Worm (Caenorhabditis elegans) whole organism, L3 larva: ENCODE measurements around the gene C07A12.2.
A peak's percentile ranks its signal among the peaks of the same experiment; 100 is the strongest.

Source experiments
- ZK546.5 ChIP-seq: sonication (generic microtip); optimal IDR thresholded peaks from 2 replicates; lab custom pipeline; 2017; ENCODE audit warnings: missing biosample characterization, missing genetic modification characterization
- aly-2 ChIP-seq: fragments of 150-350 bp; optimal IDR thresholded peaks from 2 replicates; lab custom pipeline; 2014; ENCODE audit warnings: missing biosample characterization, missing genetic modification characterization
- ceh-28 ChIP-seq: fragments of 150-350 bp; optimal IDR thresholded peaks from 2 replicates; lab custom pipeline; 2014; ENCODE audit warnings: missing biosample characterization, missing genetic modification reagents, missing genetic modification characterization
- ceh-82 ChIP-seq: fragments of 150-350 bp; optimal IDR thresholded peaks from 2 replicates; lab custom pipeline; 2014; ENCODE audit warnings: missing biosample characterization, missing genetic modification characterization
- ceh-9 ChIP-seq: sonication (generic microtip); optimal IDR thresholded peaks from 2 replicates; lab custom pipeline; 2018; ENCODE audit warnings: missing biosample characterization, missing genetic modification characterization
- daf-12 ChIP-seq: fragments of 150-350 bp; optimal IDR thresholded peaks from 2 replicates; lab custom pipeline; 2014; ENCODE audit warnings: missing biosample characterization, missing genetic modification reagents, missing genetic modification characterization
- egl-27 ChIP-seq: sonication (generic microtip); optimal IDR thresholded peaks from 4 replicates; lab custom pipeline; 2017; ENCODE audit warnings: missing biosample characterization, missing genetic modification reagents, missing genetic modification characterization
- egl-5 ChIP-seq: fragments of 150-350 bp; optimal IDR thresholded peaks from 2 replicates; lab custom pipeline; 2017; ENCODE audit warnings: missing biosample characterization, missing genetic modification reagents, missing genetic modification characterization, inconsistent platforms
- elt-1 ChIP-seq: fragments of 150-350 bp; optimal IDR thresholded peaks from 2 replicates; lab custom pipeline; 2014; ENCODE audit warnings: missing biosample characterization, missing genetic modification characterization
- elt-2 ChIP-seq: sonication (generic microtip); optimal IDR thresholded peaks from 2 replicates; lab custom pipeline; 2016; ENCODE audit warnings: missing genetic modification reagents, mild to moderate bottlenecking, missing genetic modification characterization, missing compliant biosample characterization
- elt-3 ChIP-seq, 3 experiments: fragments of 150-350 bp in 1 of 3; sonication (generic microtip) in 2 of 3; optimal IDR thresholded peaks; 2 replicates in 2 of 3; 4 replicates in 1 of 3; lab custom pipeline; 2014 to 2017; ENCODE audit warnings: missing biosample characterization in 3 of 3, missing genetic modification characterization in 3 of 3
- fkh-10 ChIP-seq: sonication (generic microtip); optimal IDR thresholded peaks from 2 replicates; lab custom pipeline; 2017; ENCODE audit warnings: missing biosample characterization, missing genetic modification reagents, missing genetic modification characterization
- fkh-2 ChIP-seq: fragments of 150-350 bp; optimal IDR thresholded peaks from 2 replicates; lab custom pipeline; 2014; ENCODE audit warnings: missing biosample characterization, missing genetic modification reagents, missing genetic modification characterization
- fos-1 ChIP-seq: fragments of 150-350 bp; optimal IDR thresholded peaks from 2 replicates; lab custom pipeline; 2014; ENCODE audit warnings: missing biosample characterization, missing genetic modification characterization
- hmg-11 ChIP-seq: sonication (generic microtip); optimal IDR thresholded peaks from 2 replicates; lab custom pipeline; 2016; ENCODE audit warnings: missing genetic modification characterization, missing compliant biosample characterization
- lin-15B ChIP-seq: fragments of 150-350 bp; optimal IDR thresholded peaks from 2 replicates; lab custom pipeline; 2014; ENCODE audit warnings: missing biosample characterization, missing genetic modification characterization
- lin-39 ChIP-seq: fragments of 150-350 bp; optimal IDR thresholded peaks from 2 replicates; lab custom pipeline; 2018; ENCODE audit warnings: missing biosample characterization, missing genetic modification reagents, missing genetic modification characterization
- mdl-1 ChIP-seq: fragments of 150-350 bp; optimal IDR thresholded peaks from 2 replicates; lab custom pipeline; 2014; ENCODE audit warnings: missing biosample characterization, missing genetic modification characterization
- nfya-1 ChIP-seq: sonication (generic microtip); optimal IDR thresholded peaks from 2 replicates; lab custom pipeline; 2017; ENCODE audit warnings: missing genetic modification characterization, mild to moderate bottlenecking, missing compliant biosample characterization, antibody characterized with exemption, moderate library complexity; ENCODE audit not compliant: insufficient read depth
- nhr-23 ChIP-seq: fragments of 150-350 bp; optimal IDR thresholded peaks from 2 replicates; lab custom pipeline; 2014; ENCODE audit warnings: missing biosample characterization, missing genetic modification reagents, missing genetic modification characterization
- nhr-237 ChIP-seq: fragments of 150-350 bp; optimal IDR thresholded peaks from 2 replicates; lab custom pipeline; 2014; ENCODE audit warnings: missing biosample characterization, missing genetic modification characterization
- nhr-25 ChIP-seq: sonication (generic microtip); optimal IDR thresholded peaks from 2 replicates; lab custom pipeline; 2017; ENCODE audit warnings: missing biosample characterization, missing genetic modification characterization
- nhr-43 ChIP-seq: sonication (generic microtip); optimal IDR thresholded peaks from 2 replicates; lab custom pipeline; 2016; ENCODE audit warnings: mild to moderate bottlenecking, missing genetic modification characterization, missing compliant biosample characterization; ENCODE audit not compliant: poor library complexity, severe bottlenecking
- nhr-67 ChIP-seq: fragments of 150-350 bp; optimal IDR thresholded peaks from 2 replicates; lab custom pipeline; 2014; ENCODE audit warnings: missing biosample characterization, missing genetic modification characterization
- nhr-76 ChIP-seq: fragments of 150-350 bp; sonication (generic microtip); optimal IDR thresholded peaks from 5 replicates; lab custom pipeline; 2014; ENCODE audit warnings: missing biosample characterization, missing genetic modification characterization
- nhr-77 ChIP-seq: fragments of 150-350 bp; optimal IDR thresholded peaks from 2 replicates; lab custom pipeline; 2014; ENCODE audit warnings: missing biosample characterization, missing genetic modification characterization
- pha-4 ChIP-seq: fragments of 150-350 bp; optimal IDR thresholded peaks from 2 replicates; lab custom pipeline; 2014; ENCODE audit warnings: missing biosample characterization, missing genetic modification reagents, missing genetic modification characterization
- pqm-1 ChIP-seq: fragments of 150-350 bp; optimal IDR thresholded peaks from 2 replicates; lab custom pipeline; 2017; ENCODE audit warnings: missing biosample characterization, missing genetic modification characterization, inconsistent platforms
- skn-1 ChIP-seq: fragments of 150-350 bp; optimal IDR thresholded peaks from 2 replicates; lab custom pipeline; 2014; ENCODE audit warnings: missing biosample characterization, missing genetic modification characterization
- snpc-4 ChIP-seq: fragments of 150-350 bp; optimal IDR thresholded peaks from 2 replicates; lab custom pipeline; 2014; ENCODE audit warnings: missing biosample characterization, missing genetic modification characterization
- unc-39 ChIP-seq: sonication (generic microtip); optimal IDR thresholded peaks from 4 replicates; lab custom pipeline; 2017; ENCODE audit warnings: missing biosample characterization, missing genetic modification characterization
- unc-62 ChIP-seq: fragments of 150-350 bp; sonication (generic microtip); optimal IDR thresholded peaks from 4 replicates; lab custom pipeline; 2014; ENCODE audit warnings: missing biosample characterization, missing genetic modification reagents, missing genetic modification characterization
- zag-1 ChIP-seq: fragments of 150-350 bp; optimal IDR thresholded peaks from 2 replicates; lab custom pipeline; 2014; ENCODE audit warnings: missing biosample characterization, missing genetic modification characterization
- ztf-11 ChIP-seq: fragments of 150-350 bp; optimal IDR thresholded peaks from 2 replicates; lab custom pipeline; 2014; ENCODE audit warnings: missing biosample characterization, missing genetic modification characterization
- ztf-4 ChIP-seq: fragments of 150-350 bp; optimal IDR thresholded peaks from 2 replicates; lab custom pipeline; 2014; ENCODE audit warnings: missing biosample characterization, missing genetic modification characterization

Gene C07A12.2

DNA sequence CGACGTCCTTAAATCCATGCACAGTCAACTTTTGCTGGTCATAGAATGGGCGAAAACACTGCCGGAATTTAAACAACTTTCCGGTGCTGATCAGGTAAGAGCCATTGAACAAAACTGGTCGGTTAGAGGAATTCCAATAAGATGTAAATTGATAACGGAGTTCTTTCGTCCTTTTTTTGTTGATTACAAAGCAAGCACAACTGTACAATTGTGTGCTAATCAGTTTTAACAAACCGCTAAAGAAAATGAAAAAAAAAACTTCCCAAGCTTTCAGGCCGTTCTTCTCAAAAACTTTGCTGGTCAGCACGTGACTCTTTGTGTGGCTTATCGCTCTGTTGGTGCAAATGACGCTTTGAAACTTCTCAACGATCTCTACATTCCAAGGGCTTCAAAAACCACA, 10.5 kb upstream of the C07A12.2 start:
- TF ChIP-seq elt-1 (tag; lab: Kevin White, UChicago) (no peak), lin-15B (no peak), elt-3 (tag; optimal IDR thresholded peaks at IDR 0.05; lab: Kevin White, UChicago) (no peak), nhr-25 (tag; lab: Kevin White, UChicago) (no peak), ZK546.5 (tag; lab: Kevin White, UChicago) (no peak), lin-39 (tag; lab: Kevin White, UChicago) (no peak), snpc-4 (tag; lab: Kevin White, UChicago) (no peak), elt-2 (tag; lab: Kevin White, UChicago) (peak; percentile 56), nhr-23 (tag; lab: Kevin White, UChicago) (no peak), ceh-82 (tag; lab: Kevin White, UChicago) (no peak), unc-39 (no peak), aly-2 (no peak), ceh-9 (no peak), nhr-67 (tag; lab: Kevin White, UChicago) (no peak), pha-4 (tag; lab: Kevin White, UChicago) (peak; percentile 10), pqm-1 (tag; lab: Kevin White, UChicago) (peak; percentile 73), egl-5 (tag; lab: Kevin White, UChicago) (no peak)

DNA sequence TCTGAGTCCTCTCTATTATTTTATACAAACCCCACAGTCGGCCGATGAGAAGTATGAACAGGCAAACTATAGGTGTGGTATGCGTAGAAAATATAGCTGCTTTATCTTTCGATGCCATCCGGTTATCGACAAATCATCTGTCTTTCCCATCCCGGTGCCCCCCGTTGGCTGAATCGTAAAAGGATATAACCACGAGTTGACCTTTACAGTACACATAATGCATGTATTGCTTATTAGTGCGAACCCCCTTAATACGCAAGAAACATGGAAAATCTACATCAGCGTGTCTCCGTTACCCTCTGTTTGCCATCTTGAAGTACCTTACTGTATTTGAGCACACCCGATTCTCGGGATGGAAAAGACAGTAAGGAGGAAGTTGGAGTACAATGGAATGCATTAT, 4.3 kb downstream of the C07A12.2 start:
- TF ChIP-seq ceh-9 (no peak), fos-1 (no peak), zag-1 (tag; lab: Kevin White, UChicago) (no peak), mdl-1 (tag; lab: Kevin White, UChicago) (no peak), daf-12 (tag; lab: Kevin White, UChicago) (no peak), nfya-1 (tag; lab: Kevin White, UChicago) (no peak), fkh-2 (tag; lab: Kevin White, UChicago) (no peak), lin-39 (tag; lab: Kevin White, UChicago) (no peak)

DNA sequence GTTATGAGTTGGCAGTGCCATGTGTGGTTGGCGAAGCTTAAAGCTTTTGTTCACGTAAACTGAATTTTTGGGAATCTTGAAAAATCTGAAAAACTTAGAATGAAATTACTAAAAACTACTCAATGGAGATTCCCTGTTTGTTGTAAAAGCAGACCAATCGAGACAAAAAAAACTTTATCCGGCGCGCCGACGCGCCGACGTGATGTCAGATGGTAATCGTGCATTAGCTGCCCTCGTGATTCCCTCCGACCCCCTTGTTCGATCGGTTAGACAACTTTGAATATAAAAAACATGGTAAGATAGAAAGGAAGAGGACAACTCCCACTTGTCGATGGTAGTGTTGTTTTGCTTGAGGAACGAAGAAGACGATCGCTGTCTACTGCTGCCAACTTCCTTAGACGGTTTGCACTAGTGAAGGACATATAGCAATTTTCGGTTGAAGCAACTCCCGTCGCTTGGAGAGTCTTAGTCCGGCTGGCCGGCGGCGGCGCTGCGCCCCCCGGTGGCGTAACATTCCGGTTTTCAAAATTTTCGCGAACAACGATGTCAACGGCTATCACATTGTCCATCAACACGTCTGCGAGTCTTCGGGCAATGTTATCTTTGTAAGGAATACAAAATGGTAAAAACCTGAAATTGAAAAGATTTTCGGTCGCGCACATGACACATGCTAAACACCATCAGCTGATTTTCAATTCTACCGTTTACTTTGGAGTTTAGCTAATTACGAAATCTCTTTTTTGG, 5.4 kb downstream of the C07A12.2 start, which contains the start of gene C07A12.18:
Gene C07A12.18 (minus strand): TSS at position 51 of the 744 bp plus-strand sequence.
- TF ChIP-seq ztf-11 (tag; lab: Kevin White, UChicago), result no peak
- peak; percentile 14 for TF ChIP-seq elt-1 (tag; lab: Kevin White, UChicago)

DNA sequence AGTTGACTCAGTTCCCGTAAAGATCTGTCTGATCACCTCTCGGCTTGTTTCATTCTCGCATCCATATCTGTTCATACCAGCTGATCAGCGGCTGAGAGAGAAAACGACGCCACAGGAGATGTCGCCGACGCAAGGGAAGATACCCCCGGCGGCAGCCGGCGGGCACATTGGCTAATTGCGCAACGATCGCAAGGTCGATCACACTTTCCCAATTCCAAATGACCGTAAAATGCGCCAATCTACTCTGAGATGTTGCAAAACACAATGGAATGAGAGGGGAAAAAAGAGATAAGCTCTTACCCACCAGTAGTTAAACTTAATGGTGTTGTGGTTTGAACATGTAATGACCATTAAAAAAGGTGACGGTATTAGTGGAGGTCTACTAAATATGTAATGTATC, 6.3 kb downstream of the C07A12.2 start:
- TF ChIP-seq hmg-11 (tag; lab: Kevin White, UChicago) (no peak), ztf-4 (no peak), egl-5 (tag; lab: Kevin White, UChicago) (no peak), nhr-77 (tag; lab: Kevin White, UChicago) (no peak), nhr-23 (tag; lab: Kevin White, UChicago) (peak; percentile 70), lin-39 (tag; lab: Kevin White, UChicago) (no peak), ceh-82 (tag; lab: Kevin White, UChicago) (no peak), nhr-25 (tag; lab: Kevin White, UChicago) (peak; percentile 59), nhr-237 (no peak)
- TF ChIP-seq, all 47 proteins: peak for 2

- TF ChIP-seq skn-1 (tag; lab: Kevin White, UChicago), result no peak
- peak; percentile 13 for TF ChIP-seq elt-1 (tag; lab: Kevin White, UChicago)
- TF ChIP-seq, all 47 proteins: peak for 1
These were observed 8.4 kb downstream of the C07A12.2 start for ce11 chrX:4553033-4553432.

DNA sequence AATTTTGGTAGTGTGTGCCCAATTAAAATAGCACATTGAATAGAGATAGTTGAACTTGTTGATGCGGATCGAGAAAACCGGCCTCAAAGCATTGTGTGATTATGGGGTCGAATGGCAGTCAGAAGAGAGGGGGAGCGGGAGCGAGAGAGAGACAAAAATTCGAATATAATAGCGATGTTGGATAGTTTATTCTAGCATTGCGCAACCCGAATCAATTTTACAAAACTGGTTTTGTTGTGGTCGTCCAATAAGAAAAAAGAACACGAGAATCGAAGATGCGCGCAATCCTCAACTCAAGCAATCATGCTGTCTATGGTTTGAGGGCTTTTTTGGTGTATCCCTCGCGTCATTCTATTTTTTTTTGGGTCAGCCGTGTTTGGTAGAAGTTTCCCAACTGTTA, 8.8 kb downstream of the C07A12.2 start:
- no peak for TF ChIP-seq ceh-82 (tag; lab: Kevin White, UChicago)
- no peak for TF ChIP-seq ztf-11 (tag; lab: Kevin White, UChicago)
- TF ChIP-seq nhr-237, result no peak
- no peak for TF ChIP-seq egl-27
- no peak for TF ChIP-seq fkh-10 (GFP tag; lab: Kevin White, UChicago)
- TF ChIP-seq unc-62 (GFP tag; lab: Kevin White, UChicago), result no peak
- no peak for TF ChIP-seq nhr-43 (tag; lab: Kevin White, UChicago)
- TF ChIP-seq ceh-9, result no peak
- TF ChIP-seq nhr-23 (tag; lab: Kevin White, UChicago), result no peak
- TF ChIP-seq nhr-76 (tag; lab: Kevin White, UChicago), result no peak
- no peak for TF ChIP-seq aly-2
- no peak for TF ChIP-seq nhr-25 (tag; lab: Kevin White, UChicago)
- no peak for TF ChIP-seq ceh-28 (tag; lab: Kevin White, UChicago)
- TF ChIP-seq egl-5 (tag; lab: Kevin White, UChicago), result no peak
